Worm (Caenorhabditis elegans): ENCODE results near the gene F38A1.9.

DNA sequence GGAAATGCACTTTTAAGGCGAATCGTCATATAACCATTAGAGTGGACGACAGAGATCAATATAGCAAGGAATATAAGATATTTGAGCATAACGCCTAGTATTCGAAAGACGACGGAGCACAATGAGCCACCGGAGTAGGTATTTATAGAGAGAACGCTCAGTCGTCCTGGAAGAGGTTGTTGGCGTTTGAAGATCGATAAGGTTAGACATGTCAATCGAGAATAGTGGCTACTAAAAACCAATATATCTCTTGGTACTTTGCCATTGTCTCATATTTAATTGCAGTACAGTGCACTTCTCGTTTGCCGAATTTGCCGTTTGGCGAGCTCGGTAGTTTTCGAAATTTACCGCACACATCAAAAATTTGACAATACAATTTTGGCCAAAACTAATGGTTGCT, 37.2 kb downstream of the F38A1.9 start, which contains the start of gene dsl-1:
- TF ChIP-seq B0310.2 (tag; optimal IDR thresholded peaks at IDR 0.05) (no peak), hnd-1 (tag; optimal IDR thresholded peaks at IDR 0.05) (no peak), ama-1 (optimal IDR thresholded peaks at IDR 0.05) (no peak), ets-7 (tag; optimal IDR thresholded peaks at IDR 0.05) (no peak), hmbx-1 (tag; optimal IDR thresholded peaks at IDR 0.05) (no peak), tbx-11 (GFP tag; IDR thresholded peaks at IDR 0.05) (no peak), tbx-37 (GFP tag; conservative IDR thresholded peaks at IDR 0.05) (no peak), tra-4 (tag; optimal IDR thresholded peaks at IDR 0.05) (no peak), hmg-4 (GFP tag; optimal IDR thresholded peaks at IDR 0.05) (no peak), pes-1 (GFP tag; IDR thresholded peaks at IDR 0.05) (no peak)
